Worm (Caenorhabditis elegans): ENCODE results near the gene pho-13.
A peak's percentile ranks its signal among the peaks of the same experiment; 100 is the strongest.

- TF ChIP-seq W03F9.2 (tag; optimal IDR thresholded peaks at IDR 0.05) (peak; percentile 60), dao-5 (tag; optimal IDR thresholded peaks at IDR 0.05) (no peak), him-1 (tag; optimal IDR thresholded peaks at IDR 0.05) (no peak)
Observed at ce11 chrII:8810679-8811413, 4.0 kb upstream of the pho-13 start, which contains the start of the genes F46C5.9 and rer-1.

Measured in whole organism, L4/young adult.